Fruit fly (Drosophila melanogaster) whole organism, embryonic: ENCODE results near the gene FoxL1.

Experiments
- Aef1 ChIP-seq: fragments of 200-800 bp; sonication (Bioruptor generic); IDR thresholded peaks from 3 replicates; pipeline ENCODE4 v1.3.6; 2022; ENCODE audit warnings: missing biosample characterization, missing genetic modification characterization
- CG14050 ChIP-seq: fragments of 200-800 bp; sonication (Bioruptor generic); IDR thresholded peaks from 3 replicates; pipeline ENCODE4 v1.3.6; 2022; ENCODE audit warnings: missing biosample characterization, missing genetic modification characterization
- CG14965 ChIP-seq: fragments of 200-800 bp; sonication (Bioruptor generic); optimal IDR thresholded peaks from 2 replicates; lab custom pipeline; 2016; ENCODE audit warnings: missing biosample characterization, missing genetic modification characterization, borderline replicate concordance
- CG17361 ChIP-seq: fragments of 200-800 bp; sonication (Bioruptor generic); IDR thresholded peaks from 3 replicates; pipeline ENCODE4 v1.3.6; 2022; ENCODE audit warnings: missing biosample characterization, missing genetic modification characterization
- CG18599 ChIP-seq: fragments of 200-800 bp; sonication (Bioruptor generic); optimal IDR thresholded peaks from 3 replicates; lab custom pipeline; 2017; ENCODE audit warnings: missing biosample characterization, missing genetic modification characterization, mild to moderate bottlenecking, moderate library complexity, missing genetic modification reagents
- CG18619 ChIP-seq: fragments of 200-800 bp; sonication (Bioruptor generic); optimal IDR thresholded peaks from 3 replicates; lab custom pipeline; 2017; ENCODE audit warnings: missing biosample characterization, mild to moderate bottlenecking, missing genetic modification characterization
- CG2129 ChIP-seq: fragments of 200-800 bp; sonication (Bioruptor generic); IDR thresholded peaks from 2 replicates; pipeline ENCODE4 v1.3.6; 2022; ENCODE audit warnings: missing biosample characterization, missing genetic modification characterization; ENCODE audit not compliant: partially characterized antibody
- CG31441 ChIP-seq: fragments of 200-800 bp; sonication (Bioruptor generic); IDR thresholded peaks from 2 replicates; pipeline ENCODE4 v1.3.6; 2022; ENCODE audit warnings: missing biosample characterization, missing genetic modification characterization
- CG33557 ChIP-seq: fragments of 200-800 bp; sonication (Bioruptor generic); optimal IDR thresholded peaks from 2 replicates; lab custom pipeline; 2019; ENCODE audit warnings: missing biosample characterization, mild to moderate bottlenecking, missing genetic modification characterization, moderate library complexity
- CG4360 ChIP-seq: fragments of 200-800 bp; sonication (Bioruptor generic); IDR thresholded peaks from 2 replicates; pipeline ENCODE4 v1.3.6; 2022; ENCODE audit warnings: missing biosample characterization, missing genetic modification characterization
- CG6689 ChIP-seq: fragments of 200-800 bp; sonication (Bioruptor generic); IDR thresholded peaks from 2 replicates; pipeline ENCODE4 v1.3.6; 2022; ENCODE audit warnings: missing biosample characterization, missing genetic modification characterization
- CG7928 ChIP-seq: fragments of 200-800 bp; sonication (Bioruptor generic); optimal IDR thresholded peaks from 2 replicates; lab custom pipeline; 2017; ENCODE audit warnings: missing biosample characterization, mild to moderate bottlenecking, missing genetic modification characterization
- CG9609 ChIP-seq: fragments of 200-800 bp; sonication (Bioruptor generic); optimal IDR thresholded peaks from 3 replicates; lab custom pipeline; 2016; ENCODE audit warnings: missing biosample characterization, missing genetic modification characterization
- Chrac-16 ChIP-seq: fragments of 200-800 bp; sonication (Bioruptor generic); optimal IDR thresholded peaks from 3 replicates; lab custom pipeline; 2016; ENCODE audit warnings: missing biosample characterization, missing genetic modification characterization
- D ChIP-seq, 2 experiments: fragments of 200-800 bp in 1 of 2; fragments of >200 bp in 1 of 2; sonication (Bioruptor generic) in 1 of 2; optimal IDR thresholded peaks; 2 replicates in 1 of 2; 3 replicates in 1 of 2; lab custom pipeline; 2017; ENCODE audit warnings: mild to moderate bottlenecking in 1 of 2, missing biosample characterization in 1 of 2, missing genetic modification characterization in 1 of 2, missing genetic modification reagents in 1 of 2
- Drgx ChIP-seq: fragments of 200-800 bp; sonication (Bioruptor generic); IDR thresholded peaks from 2 replicates; pipeline ENCODE4 v1.3.6; 2022; ENCODE audit warnings: missing biosample characterization, missing genetic modification characterization
- Ets65A ChIP-seq: fragments of 200-800 bp; sonication (Bioruptor generic); peaks from one replicate; lab custom pipeline; 2016; ENCODE audit warnings: missing biosample characterization, missing genetic modification characterization
- GATAe ChIP-seq: fragments of 200-800 bp; sonication (Bioruptor generic); conservative IDR thresholded peaks from 2 replicates; pipeline ENCODE4 v1.3.6; 2022; ENCODE audit warnings: missing biosample characterization, missing genetic modification characterization
- MBD-R2 ChIP-seq: fragments of 200-800 bp; sonication (Bioruptor generic); IDR thresholded peaks from 2 replicates; pipeline ENCODE4 v1.3.6; 2022; ENCODE audit warnings: missing biosample characterization, missing genetic modification characterization
- Max ChIP-seq: fragments of 200-800 bp; sonication (Bioruptor generic); optimal IDR thresholded peaks from 2 replicates; lab custom pipeline; 2016; ENCODE audit warnings: missing biosample characterization, mild to moderate bottlenecking, missing genetic modification characterization
- Med ChIP-seq: fragments of 200-800 bp; sonication (Bioruptor generic); peaks from one replicate; lab custom pipeline; 2016; ENCODE audit warnings: missing biosample characterization, missing genetic modification characterization, mild to moderate bottlenecking, inconsistent platforms, moderate library complexity
- Mes4 ChIP-seq: fragments of 200-800 bp; sonication (Bioruptor generic); optimal IDR thresholded peaks from 2 replicates; lab custom pipeline; 2016; ENCODE audit warnings: missing biosample characterization, missing genetic modification characterization
- NK7.1 ChIP-seq: fragments of 200-800 bp; sonication (Bioruptor generic); optimal IDR thresholded peaks from 3 replicates; lab custom pipeline; 2016; ENCODE audit warnings: missing biosample characterization, missing genetic modification characterization
- NfI ChIP-seq: fragments of 200-800 bp; sonication (Bioruptor generic); optimal IDR thresholded peaks from 3 replicates; lab custom pipeline; 2018; ENCODE audit warnings: missing biosample characterization, mild to moderate bottlenecking, missing genetic modification characterization, moderate library complexity
- Optix ChIP-seq: fragments of 200-800 bp; sonication (Bioruptor generic); IDR thresholded peaks from 3 replicates; pipeline ENCODE4 v1.3.6; 2022; ENCODE audit warnings: missing biosample characterization, missing genetic modification characterization
- Side ChIP-seq: fragments of 200-800 bp; sonication (Bioruptor generic); optimal IDR thresholded peaks from 2 replicates; lab custom pipeline; 2016; ENCODE audit warnings: missing biosample characterization, missing genetic modification characterization
- Ssrp ChIP-seq: fragments of 200-800 bp; sonication (Bioruptor generic); optimal IDR thresholded peaks from 2 replicates; lab custom pipeline; 2018; ENCODE audit warnings: missing biosample characterization, mild to moderate bottlenecking, missing genetic modification characterization, moderate library complexity
- ato ChIP-seq: fragments of 200-800 bp; sonication (Bioruptor generic); IDR thresholded peaks from 2 replicates; pipeline ENCODE4 v1.3.6; 2022; ENCODE audit warnings: missing biosample characterization, missing genetic modification characterization; ENCODE audit not compliant: partially characterized antibody
- cwo ChIP-seq: fragments of 200-800 bp; sonication (Bioruptor generic); optimal IDR thresholded peaks from 3 replicates; lab custom pipeline; 2017; ENCODE audit warnings: missing biosample characterization, missing genetic modification characterization, mild to moderate bottlenecking, moderate library complexity, missing genetic modification reagents
- dysf ChIP-seq: fragments of 200-800 bp; sonication (Bioruptor generic); IDR thresholded peaks from 3 replicates; pipeline ENCODE4 v1.3.6; 2022; ENCODE audit warnings: missing biosample characterization, missing genetic modification characterization
- emc ChIP-seq: fragments of 200-800 bp; sonication (Bioruptor generic); optimal IDR thresholded peaks from 2 replicates; lab custom pipeline; 2016; ENCODE audit warnings: missing biosample characterization, missing genetic modification characterization
- ewg ChIP-seq: fragments of 200-800 bp; sonication (Bioruptor generic); optimal IDR thresholded peaks from 3 replicates; lab custom pipeline; 2017; ENCODE audit warnings: mild to moderate bottlenecking, missing biosample characterization, missing genetic modification reagents, missing genetic modification characterization
- exex ChIP-seq: fragments of 200-800 bp; sonication (Bioruptor generic); optimal IDR thresholded peaks from 4 replicates; lab custom pipeline; 2018; ENCODE audit warnings: missing biosample characterization, mild to moderate bottlenecking, missing genetic modification characterization, moderate library complexity
- fd64A ChIP-seq: fragments of 200-800 bp; sonication (Bioruptor generic); optimal IDR thresholded peaks from 3 replicates; lab custom pipeline; 2018; ENCODE audit warnings: missing biosample characterization, mild to moderate bottlenecking, missing genetic modification characterization
- gsb ChIP-seq: fragments of 200-800 bp; sonication (Bioruptor generic); IDR thresholded peaks from 2 replicates; pipeline ENCODE4 v1.3.6; 2022; ENCODE audit warnings: missing biosample characterization, missing genetic modification characterization
- ind ChIP-seq: fragments of 200-800 bp; sonication (Bioruptor generic); optimal IDR thresholded peaks from 3 replicates; lab custom pipeline; 2016; ENCODE audit warnings: missing biosample characterization, missing genetic modification characterization
- jigr1 ChIP-seq: fragments of 200-800 bp; sonication (Bioruptor generic); IDR thresholded peaks from 3 replicates; pipeline ENCODE4 v1.3.6; 2022; ENCODE audit warnings: missing biosample characterization, missing genetic modification characterization
- ken ChIP-seq: fragments of 200-800 bp; sonication (Bioruptor generic); IDR thresholded peaks from 3 replicates; pipeline ENCODE4 v1.3.6; 2022; ENCODE audit warnings: missing biosample characterization, missing genetic modification characterization
- org-1 ChIP-seq: fragments of 200-800 bp; sonication (Bioruptor generic); optimal IDR thresholded peaks from 2 replicates; lab custom pipeline; 2017; ENCODE audit warnings: missing biosample characterization, missing genetic modification characterization
- otp ChIP-seq: fragments of 200-800 bp; sonication (Bioruptor generic); IDR thresholded peaks from 3 replicates; pipeline ENCODE4, ENCODE4 v1.3.6; 2022; ENCODE audit warnings: missing biosample characterization, missing genetic modification characterization
- prd ChIP-seq, 3 experiments: fragments of >200 bp in 2 of 3; fragments of 200-800 bp in 1 of 3; sonication (Bioruptor generic) in 1 of 3; optimal IDR thresholded peaks in 2 of 3; IDR thresholded peaks in 1 of 3; 2 replicates in 2 of 3; 3 replicates in 1 of 3; pipeline versions ENCODE4 v1.3.6 to Lab custom; 2017 to 2022; ENCODE audit warnings: missing biosample characterization in 1 of 3, missing genetic modification characterization in 1 of 3
- sens ChIP-seq: fragments of 200-800 bp; sonication (Bioruptor generic); peaks from one replicate; lab custom pipeline; 2016; ENCODE audit warnings: missing biosample characterization, missing genetic modification characterization
- slp2 ChIP-seq: fragments of 200-800 bp; sonication (Bioruptor generic); optimal IDR thresholded peaks from 2 replicates; lab custom pipeline; 2016; ENCODE audit warnings: missing biosample characterization, missing genetic modification characterization
- ssp ChIP-seq: fragments of 200-800 bp; sonication (Bioruptor generic); IDR thresholded peaks from 2 replicates; pipeline ENCODE4 v1.3.6; 2022; ENCODE audit warnings: missing biosample characterization, missing genetic modification characterization
- ttk ChIP-seq: fragments of 200-800 bp; sonication (Bioruptor generic); IDR thresholded peaks from 2 replicates; pipeline ENCODE4 v2.1.2; 2022; ENCODE audit warnings: missing biosample characterization, missing genetic modification characterization
- vfl ChIP-seq: fragments of 200-800 bp; sonication (Bioruptor generic); optimal IDR thresholded peaks from 2 replicates; lab custom pipeline; 2016; ENCODE audit warnings: missing biosample characterization, missing genetic modification characterization
- wek ChIP-seq: fragments of 200-800 bp; sonication (Bioruptor generic); optimal IDR thresholded peaks from 3 replicates; lab custom pipeline; 2018; ENCODE audit warnings: missing biosample characterization, mild to moderate bottlenecking, missing genetic modification characterization, moderate library complexity
- yki ChIP-seq: fragments of >200 bp; optimal IDR thresholded peaks from 3 replicates; lab custom pipeline; 2018
- z ChIP-seq: fragments of 200-800 bp; sonication (Bioruptor generic); IDR thresholded peaks from 3 replicates; pipeline ENCODE4 v1.3.6; 2022; ENCODE audit warnings: missing biosample characterization, missing genetic modification characterization
- zen2 ChIP-seq: fragments of 200-800 bp; sonication (Bioruptor generic); IDR thresholded peaks from 3 replicates; pipeline ENCODE4 v1.3.6; 2022; ENCODE audit warnings: missing biosample characterization, missing genetic modification characterization; ENCODE audit not compliant: partially characterized antibody
- zf30C ChIP-seq: fragments of 200-800 bp; sonication (Bioruptor generic); optimal IDR thresholded peaks from 3 replicates; lab custom pipeline; 2018; ENCODE audit warnings: missing biosample characterization, mild to moderate bottlenecking, missing genetic modification characterization

FoxL1 gene

DNA sequence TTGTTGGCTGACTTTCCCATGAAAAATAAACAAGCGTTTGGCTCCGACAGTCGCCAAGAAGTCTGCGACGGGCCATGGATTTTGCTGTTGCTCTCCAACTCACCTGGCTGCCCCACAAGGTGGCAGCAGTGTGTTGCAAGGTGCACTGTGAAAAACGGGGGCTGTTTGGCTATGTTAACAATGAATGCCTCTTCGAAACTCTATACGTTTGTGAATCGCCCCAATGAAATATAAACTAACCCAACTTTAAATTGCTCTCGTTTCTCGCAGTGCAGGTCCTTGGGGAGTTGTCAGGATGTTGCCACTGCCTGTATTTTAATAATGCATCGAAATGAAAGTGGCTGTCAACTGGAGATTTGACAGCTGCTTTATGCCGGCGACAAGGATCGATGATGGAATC is 4.3 kb upstream of the FoxL1 start (continued):
- TF ChIP-seq Side (GFP tag; lab: Kevin White, UChicago), result no peak
- TF ChIP-seq Ets65A (GFP tag; lab: Kevin White, UChicago), result peak; percentile 93
- no peak for TF ChIP-seq prd (optimal IDR thresholded peaks at IDR 0.05; lab: Kevin White, UChicago)
- TF ChIP-seq prd (GFP tag; IDR thresholded peaks at IDR 0.05; lab: Robert Waterston, UW), result peak; percentile 46; the same call in 1 of the 3 replicates
- TF ChIP-seq GATAe, result no peak
- TF ChIP-seq jigr1 (GFP tag; lab: Robert Waterston, UW), result no peak
- TF ChIP-seq NK7.1 (GFP tag; lab: Kevin White, UChicago), result no peak
- no peak for TF ChIP-seq Aef1
- no peak for TF ChIP-seq ken (GFP tag; lab: Robert Waterston, UW)
- TF ChIP-seq emc (GFP tag; lab: Kevin White, UChicago), result no peak
- no peak for TF ChIP-seq z (GFP tag; lab: Robert Waterston, UW)
- no peak for TF ChIP-seq Optix (GFP tag; lab: Robert Waterston, UW)
- TF ChIP-seq CG4360, result no peak
- TF ChIP-seq fd64A (GFP tag; lab: Kevin White, UChicago), result no peak
- peak; percentile 8 for TF ChIP-seq Chrac-16
- no peak for TF ChIP-seq CG17361
- TF ChIP-seq CG14050 (GFP tag; lab: Robert Waterston, UW), result no peak
- no peak for TF ChIP-seq vfl (GFP tag; lab: Kevin White, UChicago)
- no peak for TF ChIP-seq CG33557 (GFP tag; lab: Kevin White, UChicago)
- no peak for TF ChIP-seq CG18619
- TF ChIP-seq zen2, result no peak
- TF ChIP-seq otp (GFP tag; lab: Robert Waterston, UW), result 0 out of 3 replicates have a peak, but pooled peaks have one; percentile 32
- no peak for TF ChIP-seq ewg
- peak; percentile 81 for TF ChIP-seq sens (GFP tag; lab: Kevin White, UChicago)
- TF ChIP-seq CG14965 (GFP tag; lab: Kevin White, UChicago), result no peak
- no peak for TF ChIP-seq slp2 (GFP tag; lab: Kevin White, UChicago)
- no peak for TF ChIP-seq ato (GFP tag; lab: Robert Waterston, UW)
- TF ChIP-seq yki (lab: Kevin White, UChicago), result no peak
- no peak for TF ChIP-seq gsb (GFP tag; lab: Robert Waterston, UW)
- TF ChIP-seq org-1 (GFP tag; lab: Kevin White, UChicago), result no peak
- no peak for TF ChIP-seq CG2129 (GFP tag; lab: Robert Waterston, UW)
- TF ChIP-seq MBD-R2 (GFP tag; lab: Robert Waterston, UW), result no peak
- TF ChIP-seq wek (GFP tag; lab: Kevin White, UChicago), result no peak
- peak; percentile 13; the same call in 1 of the 2 replicates for TF ChIP-seq CG6689 (GFP tag; lab: Robert Waterston, UW)
- no peak for TF ChIP-seq exex (tag; lab: Kevin White, UChicago)
- TF ChIP-seq CG31441, result 0 out of 2 replicates have a peak, but pooled peaks have one; percentile 16
- TF ChIP-seq CG7928, result no peak
- TF ChIP-seq ttk, result 0 out of 2 replicates have a peak, but pooled peaks have one; percentile 7
- TF ChIP-seq cwo, result no peak
- no peak for TF ChIP-seq ssp (GFP tag; lab: Robert Waterston, UW)
- no peak for TF ChIP-seq zf30C
- TF ChIP-seq Ssrp (tag; lab: Kevin White, UChicago), result no peak
- no peak for TF ChIP-seq NfI (GFP tag; lab: Kevin White, UChicago)
- TF ChIP-seq CG18599, result no peak
- no peak for TF ChIP-seq Mes4 (GFP tag; lab: Kevin White, UChicago)
- no peak for TF ChIP-seq CG9609 (GFP tag; lab: Kevin White, UChicago)
- TF ChIP-seq D (optimal IDR thresholded peaks at IDR 0.05; lab: Kevin White, UChicago), result no peak
- no peak for TF ChIP-seq D (GFP tag; optimal IDR thresholded peaks at IDR 0.05; lab: Kevin White, UChicago)
- peak; percentile 70 for TF ChIP-seq Med (GFP tag; lab: Kevin White, UChicago)
- TF ChIP-seq dysf (GFP tag; lab: Robert Waterston, UW), result no peak
- peak; percentile 34 for TF ChIP-seq Drgx (GFP tag; lab: Robert Waterston, UW)
- no peak for TF ChIP-seq ind (GFP tag; lab: Kevin White, UChicago)
- TF ChIP-seq Max (GFP tag; lab: Kevin White, UChicago), result no peak
